Worm (Caenorhabditis elegans) whole organism, late embryonic: ENCODE measurements around the gene ift-139.

Experiments used
- ceh-2 ChIP-seq: sonication (generic microtip); optimal IDR thresholded peaks from 2 replicates; lab custom pipeline; 2016; ENCODE audit warnings: missing genotype, missing genetic modification characterization, missing compliant biosample characterization
- ceh-24 ChIP-seq: sonication (generic microtip); optimal IDR thresholded peaks from 2 replicates; lab custom pipeline; 2016; ENCODE audit warnings: mild to moderate bottlenecking, missing genetic modification characterization, missing compliant biosample characterization
- ceh-30 ChIP-seq: fragments of 150-350 bp; optimal IDR thresholded peaks from 2 replicates; lab custom pipeline; 2014; ENCODE audit warnings: missing biosample characterization, missing genetic modification characterization
- fax-1 ChIP-seq: sonication (generic microtip); optimal IDR thresholded peaks from 2 replicates; lab custom pipeline; 2016; ENCODE audit warnings: missing genotype, missing genetic modification characterization, missing compliant biosample characterization
- fkh-6 ChIP-seq: sonication (generic microtip); optimal IDR thresholded peaks from 2 replicates; lab custom pipeline; 2016; ENCODE audit warnings: missing genetic modification characterization, missing compliant biosample characterization
- hlh-13 ChIP-seq: fragments of 200-800 bp; sonication (Bioruptor generic); optimal IDR thresholded peaks from 2 replicates; lab custom pipeline; 2018; ENCODE audit warnings: mild to moderate bottlenecking, missing genetic modification characterization, missing compliant biosample characterization
- lin-11 ChIP-seq: fragments of 200-800 bp; sonication (Bioruptor generic); optimal IDR thresholded peaks from 2 replicates; lab custom pipeline; 2018; ENCODE audit warnings: mild to moderate bottlenecking, missing genetic modification characterization, missing compliant biosample characterization
- nhr-11 ChIP-seq: fragments of 150-350 bp; optimal IDR thresholded peaks from 2 replicates; lab custom pipeline; 2014; ENCODE audit warnings: missing biosample characterization, missing genetic modification characterization
- pha-4 ChIP-seq: fragments of 150-350 bp; optimal IDR thresholded peaks from 2 replicates; lab custom pipeline; 2018; ENCODE audit warnings: missing biosample characterization, missing genetic modification reagents, missing genetic modification characterization
- tbx-7 ChIP-seq: sonication (generic microtip); optimal IDR thresholded peaks from 2 replicates; lab custom pipeline; 2016; ENCODE audit warnings: missing genotype, missing genetic modification characterization, missing compliant biosample characterization

DNA sequence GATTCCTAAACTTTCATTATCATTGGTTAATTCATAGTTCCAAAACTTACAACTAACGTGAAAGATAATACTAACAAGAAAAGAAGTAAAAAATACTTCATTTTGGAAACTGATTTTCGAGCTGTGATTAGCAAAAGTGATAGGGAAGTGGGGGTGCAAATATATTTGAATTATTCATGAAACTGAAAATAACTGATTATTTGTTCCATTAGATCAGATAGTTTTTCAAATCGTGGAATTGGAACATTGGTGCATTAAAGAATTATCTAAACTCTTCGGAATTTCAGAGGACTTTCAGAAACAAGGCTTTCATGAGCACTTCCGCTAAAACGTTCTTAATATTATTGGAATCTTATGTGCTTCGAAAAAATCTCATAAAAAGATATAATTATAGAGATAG, 16.4 kb upstream of the ift-139 start, which contains the start of gene F40H6.5:
- TF ChIP-seq fkh-6 (tag; lab: Kevin White, UChicago) (no peak), ceh-30 (no peak), fax-1 (tag; lab: Kevin White, UChicago) (no peak), pha-4 (no peak), nhr-11 (tag; lab: Kevin White, UChicago) (no peak), lin-11 (no peak), ceh-2 (tag; lab: Kevin White, UChicago) (no peak), tbx-7 (tag; lab: Kevin White, UChicago) (no peak), ceh-24 (tag; lab: Kevin White, UChicago) (no peak), hlh-13 (GFP tag; lab: Kevin White, UChicago) (no peak)
